Fruit fly (Drosophila melanogaster) whole organism, embryonic: Measurements from ENCODE around the gene CG46462.
A peak's percentile ranks its signal among the peaks of the same experiment; 100 is the strongest.

Experiments used
- Abd-B ChIP-seq: fragments of 200-800 bp; sonication (Bioruptor generic); optimal IDR thresholded peaks from 2 replicates; lab custom pipeline; 2018; ENCODE audit warnings: missing biosample characterization, mild to moderate bottlenecking, missing genetic modification characterization, moderate library complexity
- Aef1 ChIP-seq: fragments of 200-800 bp; sonication (Bioruptor generic); IDR thresholded peaks from 3 replicates; pipeline ENCODE4 v1.3.6; 2022; ENCODE audit warnings: missing biosample characterization, missing genetic modification characterization
- B-H1 ChIP-seq: fragments of 200-800 bp; sonication (Bioruptor generic); IDR thresholded peaks from 3 replicates; pipeline ENCODE4 v1.3.6; 2022; ENCODE audit warnings: missing biosample characterization, missing genetic modification characterization
- BEAF-32 ChIP-seq: fragments of 200-800 bp; sonication (Bioruptor generic); optimal IDR thresholded peaks from 3 replicates; lab custom pipeline; 2017; ENCODE audit warnings: missing biosample characterization, missing genetic modification characterization, mild to moderate bottlenecking, moderate library complexity, missing genetic modification reagents
- Bdp1 ChIP-seq: fragments of 200-800 bp; sonication (Bioruptor generic); optimal IDR thresholded peaks from 3 replicates; lab custom pipeline; 2016; ENCODE audit warnings: missing biosample characterization, missing genetic modification characterization
- CG10209 ChIP-seq: fragments of 200-800 bp; sonication (Bioruptor generic); optimal IDR thresholded peaks from 3 replicates; lab custom pipeline; 2017; ENCODE audit warnings: missing biosample characterization, mild to moderate bottlenecking, missing genetic modification characterization, missing genetic modification reagents
- CG10274 ChIP-seq: fragments of 200-800 bp; sonication (Bioruptor generic); optimal IDR thresholded peaks from 3 replicates; lab custom pipeline; 2017; ENCODE audit warnings: missing biosample characterization, mild to moderate bottlenecking, missing genetic modification characterization
- CG10321 ChIP-seq: fragments of 200-800 bp; sonication (Bioruptor generic); IDR thresholded peaks from 2 replicates; pipeline ENCODE4 v1.3.6; 2022; ENCODE audit warnings: missing biosample characterization, missing genetic modification characterization
- CG11723 ChIP-seq: fragments of 200-800 bp; sonication (Bioruptor generic); optimal IDR thresholded peaks from 2 replicates; lab custom pipeline; 2017; ENCODE audit warnings: missing biosample characterization, mild to moderate bottlenecking, missing genetic modification characterization
- CG12236 ChIP-seq: fragments of 200-800 bp; sonication (Bioruptor generic); optimal IDR thresholded peaks from 2 replicates; lab custom pipeline; 2016; ENCODE audit warnings: missing biosample characterization, missing genetic modification characterization
- CG13287 ChIP-seq: fragments of 200-800 bp; sonication (Bioruptor generic); IDR thresholded peaks from 2 replicates; pipeline ENCODE4 v1.3.6; 2022; ENCODE audit warnings: missing biosample characterization, missing genetic modification characterization; ENCODE audit not compliant: partially characterized antibody
- CG15073 ChIP-seq: fragments of 200-800 bp; sonication (Bioruptor generic); optimal IDR thresholded peaks from 2 replicates; lab custom pipeline; 2016; ENCODE audit warnings: missing biosample characterization, missing genetic modification characterization
- CG15269 ChIP-seq: fragments of 200-800 bp; sonication (Bioruptor generic); optimal IDR thresholded peaks from 2 replicates; lab custom pipeline; 2018; ENCODE audit warnings: missing biosample characterization, mild to moderate bottlenecking, missing genetic modification characterization, moderate library complexity
- CG1529 ChIP-seq: fragments of 200-800 bp; sonication (Bioruptor generic); optimal IDR thresholded peaks from 3 replicates; lab custom pipeline; 2018; ENCODE audit warnings: missing biosample characterization, missing genetic modification characterization
- CG17361 ChIP-seq: fragments of 200-800 bp; sonication (Bioruptor generic); IDR thresholded peaks from 3 replicates; pipeline ENCODE4 v1.3.6; 2022; ENCODE audit warnings: missing biosample characterization, missing genetic modification characterization
- CG1792 ChIP-seq: fragments of 200-800 bp; sonication (Bioruptor generic); optimal IDR thresholded peaks from 2 replicates; lab custom pipeline; 2016; ENCODE audit warnings: missing biosample characterization, missing genetic modification characterization
- CG30431 ChIP-seq: fragments of 200-800 bp; sonication (Bioruptor generic); optimal IDR thresholded peaks from 2 replicates; lab custom pipeline; 2017; ENCODE audit warnings: missing biosample characterization, missing genetic modification characterization
- CG31441 ChIP-seq: fragments of 200-800 bp; sonication (Bioruptor generic); IDR thresholded peaks from 2 replicates; pipeline ENCODE4 v1.3.6; 2022; ENCODE audit warnings: missing biosample characterization, missing genetic modification characterization
- CG32532 ChIP-seq: fragments of 200-800 bp; sonication (Bioruptor generic); IDR thresholded peaks from 2 replicates; pipeline ENCODE4 v1.3.6; 2022; ENCODE audit warnings: missing biosample characterization, missing genetic modification characterization
- CG34224 ChIP-seq: fragments of 200-800 bp; sonication (Bioruptor generic); IDR thresholded peaks from 3 replicates; pipeline ENCODE4 v1.3.6; 2022; ENCODE audit warnings: missing biosample characterization, missing genetic modification characterization; ENCODE audit not compliant: partially characterized antibody
- CG4617 ChIP-seq: fragments of 200-800 bp; sonication (Bioruptor generic); optimal IDR thresholded peaks from 3 replicates; lab custom pipeline; 2016; ENCODE audit warnings: missing biosample characterization, missing genetic modification characterization, borderline replicate concordance
- CG7786 ChIP-seq: fragments of 200-800 bp; sonication (Bioruptor generic); optimal IDR thresholded peaks from 2 replicates; lab custom pipeline; 2016; ENCODE audit warnings: missing biosample characterization, missing genetic modification characterization
- CG7839 ChIP-seq: fragments of 200-800 bp; sonication (Bioruptor generic); optimal IDR thresholded peaks from 3 replicates; lab custom pipeline; 2018; ENCODE audit warnings: missing biosample characterization, mild to moderate bottlenecking, missing genetic modification characterization, moderate library complexity
- CG7963 ChIP-seq: fragments of 200-800 bp; sonication (Bioruptor generic); IDR thresholded peaks from 3 replicates; pipeline ENCODE4 v1.3.6; 2022; ENCODE audit warnings: missing biosample characterization, missing genetic modification characterization; ENCODE audit not compliant: partially characterized antibody
- CG8944 ChIP-seq: fragments of 200-800 bp; sonication (Bioruptor generic); optimal IDR thresholded peaks from 3 replicates; lab custom pipeline; 2016; ENCODE audit warnings: missing biosample characterization, missing genetic modification characterization
- CG9437 ChIP-seq: fragments of 200-800 bp; sonication (Bioruptor generic); optimal IDR thresholded peaks from 2 replicates; lab custom pipeline; 2018; ENCODE audit warnings: missing biosample characterization, mild to moderate bottlenecking, missing genetic modification characterization
- Dfd ChIP-seq, 2 experiments: fragments of >200 bp; optimal IDR thresholded peaks; 2 replicates each; lab custom pipeline; 2017; ENCODE audit warnings: missing biosample characterization in 2 of 2, missing genetic modification characterization in 2 of 2
- Gug ChIP-seq: fragments of 200-800 bp; sonication (Bioruptor generic); IDR thresholded peaks from 4 replicates; pipeline ENCODE4 v1.3.6; 2022; ENCODE audit warnings: missing biosample characterization, missing genetic modification characterization
- Hr3 ChIP-seq: fragments of 200-800 bp; sonication (Bioruptor generic); optimal IDR thresholded peaks from 3 replicates; lab custom pipeline; 2016; ENCODE audit warnings: missing biosample characterization, missing genetic modification characterization
- Hr51 ChIP-seq, 2 experiments: fragments of 200-800 bp; sonication (Bioruptor generic); optimal IDR thresholded peaks; 2 replicates in 1 of 2; 3 replicates in 1 of 2; lab custom pipeline; 2016 to 2018; ENCODE audit warnings: missing biosample characterization in 2 of 2, missing genetic modification characterization in 2 of 2, mild to moderate bottlenecking in 1 of 2, moderate library complexity in 1 of 2
- Hsf ChIP-seq: fragments of 200-800 bp; sonication (Bioruptor generic); optimal IDR thresholded peaks from 3 replicates; lab custom pipeline; 2016; ENCODE audit warnings: missing biosample characterization, missing genetic modification characterization
- Kr ChIP-seq: fragments of 200-800 bp; sonication (Bioruptor generic); optimal IDR thresholded peaks from 2 replicates; lab custom pipeline; 2017; ENCODE audit warnings: missing biosample characterization, mild to moderate bottlenecking, missing genetic modification characterization
- Med ChIP-seq: fragments of 200-800 bp; sonication (Bioruptor generic); peaks from one replicate; lab custom pipeline; 2016; ENCODE audit warnings: missing biosample characterization, missing genetic modification characterization, mild to moderate bottlenecking, inconsistent platforms, moderate library complexity
- NC2α ChIP-seq: fragments of 200-800 bp; sonication (Bioruptor generic); optimal IDR thresholded peaks from 2 replicates; lab custom pipeline; 2016; ENCODE audit warnings: missing biosample characterization, missing genetic modification characterization
- NK7.1 ChIP-seq: fragments of 200-800 bp; sonication (Bioruptor generic); optimal IDR thresholded peaks from 3 replicates; lab custom pipeline; 2016; ENCODE audit warnings: missing biosample characterization, missing genetic modification characterization
- Nf-YA ChIP-seq: fragments of 200-800 bp; sonication (Bioruptor generic); IDR thresholded peaks from 2 replicates; pipeline ENCODE4 v1.3.6; 2022; ENCODE audit warnings: missing biosample characterization, missing genetic modification characterization
- PHDP ChIP-seq: fragments of 200-800 bp; sonication (Bioruptor generic); optimal IDR thresholded peaks from 3 replicates; lab custom pipeline; 2018; ENCODE audit warnings: missing biosample characterization, mild to moderate bottlenecking, missing genetic modification characterization, moderate library complexity
- Ravus ChIP-seq: fragments of 200-800 bp; sonication (Bioruptor generic); IDR thresholded peaks from 2 replicates; pipeline ENCODE4 v1.3.6; 2022; ENCODE audit warnings: missing biosample characterization, missing genetic modification characterization
- abd-A ChIP-seq: fragments of 200-800 bp; sonication (Bioruptor generic); optimal IDR thresholded peaks from 3 replicates; lab custom pipeline; 2019; ENCODE audit warnings: missing biosample characterization, mild to moderate bottlenecking, missing genetic modification characterization, moderate library complexity
- cad ChIP-seq: fragments of >200 bp; optimal IDR thresholded peaks from 2 replicates; lab custom pipeline; 2017; ENCODE audit warnings: missing biosample characterization, missing genetic modification characterization
- dm ChIP-seq: fragments of 200-800 bp; sonication (Bioruptor generic); optimal IDR thresholded peaks from 3 replicates; lab custom pipeline; 2016; ENCODE audit warnings: missing biosample characterization, missing genetic modification characterization
- fu2 ChIP-seq: fragments of 200-800 bp; sonication (Bioruptor generic); optimal IDR thresholded peaks from 2 replicates; lab custom pipeline; 2016; ENCODE audit warnings: missing biosample characterization, missing genetic modification characterization
- grau ChIP-seq: fragments of 200-800 bp; optimal IDR thresholded peaks from 3 replicates; lab custom pipeline; 2019; ENCODE audit warnings: missing biosample characterization, mild to moderate bottlenecking, missing genetic modification characterization, moderate library complexity
- her ChIP-seq: fragments of 200-800 bp; sonication (Bioruptor generic); optimal IDR thresholded peaks from 2 replicates; lab custom pipeline; 2016; ENCODE audit warnings: missing biosample characterization, missing genetic modification characterization
- kay ChIP-seq: fragments of 200-800 bp; sonication (Bioruptor generic); optimal IDR thresholded peaks from 2 replicates; lab custom pipeline; 2016; ENCODE audit warnings: missing biosample characterization, missing genetic modification characterization
- kni ChIP-seq: fragments of 200-800 bp; sonication (Bioruptor generic); optimal IDR thresholded peaks from 3 replicates; lab custom pipeline; 2017; ENCODE audit warnings: mild to moderate bottlenecking, missing biosample characterization, missing genetic modification reagents, missing genetic modification characterization
- p53 ChIP-seq: fragments of 200-800 bp; sonication (Bioruptor generic); optimal IDR thresholded peaks from 2 replicates; lab custom pipeline; 2016; ENCODE audit warnings: missing biosample characterization, missing genetic modification characterization
- ro ChIP-seq: fragments of 200-800 bp; sonication (Bioruptor generic); IDR thresholded peaks from 2 replicates; pipeline ENCODE4 v1.3.6; 2022; ENCODE audit warnings: missing biosample characterization, missing genetic modification characterization
- run ChIP-seq: fragments of 200-800 bp; sonication (Bioruptor generic); optimal IDR thresholded peaks from 3 replicates; lab custom pipeline; 2018; ENCODE audit warnings: missing biosample characterization, mild to moderate bottlenecking, missing genetic modification characterization
- ssp ChIP-seq: fragments of 200-800 bp; sonication (Bioruptor generic); IDR thresholded peaks from 2 replicates; pipeline ENCODE4 v1.3.6; 2022; ENCODE audit warnings: missing biosample characterization, missing genetic modification characterization
- trh ChIP-seq: fragments of 200-800 bp; sonication (Bioruptor generic); optimal IDR thresholded peaks from 2 replicates; lab custom pipeline; 2016; ENCODE audit warnings: missing biosample characterization, missing genetic modification characterization
- twi ChIP-seq: fragments of 200-800 bp; optimal IDR thresholded peaks from 2 replicates; lab custom pipeline; 2019; ENCODE audit warnings: missing biosample characterization, mild to moderate bottlenecking, missing genetic modification characterization, moderate library complexity

The CG46462 gene

dm6 chr3L:19961805-19962204, 30.3 kb downstream of the CG46462 start (continued):
- no peak for TF ChIP-seq CG15073 (GFP tag; lab: Kevin White, UChicago)
- TF ChIP-seq Hr51 (GFP tag; optimal IDR thresholded peaks at IDR 0.05; lab: Kevin White, UChicago), result peak in 1 of 2 experiments; percentile 52
- TF ChIP-seq her (GFP tag; lab: Kevin White, UChicago), result no peak
- no peak for TF ChIP-seq Bdp1 (GFP tag; lab: Kevin White, UChicago)
- no peak for TF ChIP-seq CG31441 (GFP tag; lab: Robert Waterston, UW)
- TF ChIP-seq CG15269, result peak; percentile 38
- no peak for TF ChIP-seq CG17361 (GFP tag; lab: Robert Waterston, UW)
- TF ChIP-seq run (tag; lab: Kevin White, UChicago), result no peak
- no peak for TF ChIP-seq CG4617 (GFP tag; lab: Kevin White, UChicago)
- peak; percentile 60 for TF ChIP-seq abd-A (tag; lab: Kevin White, UChicago)
- peak; percentile 16 for TF ChIP-seq CG7839 (tag; lab: Kevin White, UChicago)
- TF ChIP-seq CG1529 (GFP tag; lab: Kevin White, UChicago), result no peak
- TF ChIP-seq ro (GFP tag; lab: Robert Waterston, UW), result no peak
- TF ChIP-seq Hsf (GFP tag; lab: Kevin White, UChicago), result no peak
- no peak for TF ChIP-seq Kr (GFP tag; lab: Kevin White, UChicago)
- no peak for TF ChIP-seq dm
- TF ChIP-seq grau, result no peak
- no peak for TF ChIP-seq NC2α (GFP tag; lab: Kevin White, UChicago)
- TF ChIP-seq CG9437 (GFP tag; lab: Kevin White, UChicago), result no peak
- no peak for TF ChIP-seq CG30431 (GFP tag; lab: Kevin White, UChicago)
- TF ChIP-seq kay (GFP tag; lab: Kevin White, UChicago), result no peak
- TF ChIP-seq CG34224 (GFP tag; lab: Robert Waterston, UW), result no peak
- TF ChIP-seq CG8944, result no peak
- no peak for TF ChIP-seq Dfd (GFP tag; optimal IDR thresholded peaks at IDR 0.05; lab: Kevin White, UChicago)
- TF ChIP-seq cad (GFP tag; lab: Kevin White, UChicago), result no peak
- TF ChIP-seq CG7963 (GFP tag; lab: Robert Waterston, UW), result no peak
- no peak for TF ChIP-seq Aef1
- no peak for TF ChIP-seq CG10274 (GFP tag; lab: Kevin White, UChicago)
- no peak for TF ChIP-seq CG12236
- TF ChIP-seq BEAF-32 (GFP tag; lab: Kevin White, UChicago), result no peak
- no peak for TF ChIP-seq ssp (GFP tag; lab: Robert Waterston, UW)
- no peak for TF ChIP-seq fu2
- no peak for TF ChIP-seq trh (GFP tag; lab: Kevin White, UChicago)
- TF ChIP-seq twi (tag; lab: Kevin White, UChicago), result no peak
- no peak for TF ChIP-seq Abd-B (GFP tag; lab: Kevin White, UChicago)
- TF ChIP-seq PHDP (tag; lab: Kevin White, UChicago), result peak; percentile 39
- peak; percentile 12 for TF ChIP-seq CG7786 (GFP tag; lab: Kevin White, UChicago)
- TF ChIP-seq B-H1 (GFP tag; lab: Robert Waterston, UW), result no peak
- no peak for TF ChIP-seq Nf-YA (GFP tag; lab: Robert Waterston, UW)
- TF ChIP-seq CG11723 (GFP tag; lab: Kevin White, UChicago), result no peak
- no peak for TF ChIP-seq NK7.1 (GFP tag; lab: Kevin White, UChicago)
- peak; percentile 84 for TF ChIP-seq Med (GFP tag; lab: Kevin White, UChicago)
- no peak for TF ChIP-seq CG32532 (GFP tag; lab: Robert Waterston, UW)
- TF ChIP-seq p53 (GFP tag; lab: Kevin White, UChicago), result no peak
- TF ChIP-seq Ravus (GFP tag; lab: Robert Waterston, UW), result no peak
- TF ChIP-seq Hr3 (GFP tag; lab: Kevin White, UChicago), result no peak
- no peak for TF ChIP-seq kni (GFP tag; lab: Kevin White, UChicago)
- no peak for TF ChIP-seq CG10321 (GFP tag; lab: Robert Waterston, UW)
- TF ChIP-seq CG10209 (GFP tag; lab: Kevin White, UChicago), result no peak
- no peak for TF ChIP-seq Gug (GFP tag; lab: Robert Waterston, UW)
- no peak for TF ChIP-seq CG1792 (GFP tag; lab: Kevin White, UChicago)
- no peak for TF ChIP-seq CG13287 (GFP tag; lab: Robert Waterston, UW)
